Worm (Caenorhabditis elegans) whole organism, L2 larva: Measurements from ENCODE around the gene snpc-1.3.

Experiments
- C34F6.9 ChIP-seq: fragments of 150-350 bp; optimal IDR thresholded peaks from 2 replicates; lab custom pipeline; 2014; ENCODE audit warnings: missing biosample characterization, missing genetic modification characterization
- R02D3.7 ChIP-seq: fragments of 150-350 bp; optimal IDR thresholded peaks from 2 replicates; lab custom pipeline; 2014; ENCODE audit warnings: missing biosample characterization, missing genetic modification characterization
- Y55F3AM.14 ChIP-seq: fragments of 200-800 bp; sonication (Bioruptor generic); optimal IDR thresholded peaks from 2 replicates; lab custom pipeline; 2018; ENCODE audit warnings: mild to moderate bottlenecking, missing genetic modification characterization, missing compliant biosample characterization
- ZK546.5 ChIP-seq: sonication (generic microtip); optimal IDR thresholded peaks from 2 replicates; lab custom pipeline; 2017; ENCODE audit warnings: missing biosample characterization, missing genetic modification characterization
- alr-1 ChIP-seq: fragments of 150-350 bp; optimal IDR thresholded peaks from 2 replicates; lab custom pipeline; 2014; ENCODE audit warnings: missing biosample characterization, missing genetic modification characterization
- aly-2 ChIP-seq: fragments of 150-350 bp; optimal IDR thresholded peaks from 2 replicates; lab custom pipeline; 2014; ENCODE audit warnings: missing biosample characterization, missing genetic modification characterization
- ceh-16 ChIP-seq: fragments of 150-350 bp; optimal IDR thresholded peaks from 2 replicates; lab custom pipeline; 2014; ENCODE audit warnings: missing biosample characterization, missing genetic modification characterization
- ceh-82 ChIP-seq: fragments of 150-350 bp; optimal IDR thresholded peaks from 2 replicates; lab custom pipeline; 2014; ENCODE audit warnings: missing biosample characterization, missing genetic modification characterization
- crh-2 ChIP-seq: sonication (generic microtip); optimal IDR thresholded peaks from 2 replicates; lab custom pipeline; 2017; ENCODE audit warnings: missing biosample characterization, missing genetic modification characterization
- dmd-4 ChIP-seq: sonication (generic microtip); optimal IDR thresholded peaks from 2 replicates; lab custom pipeline; 2017; ENCODE audit warnings: missing biosample characterization, missing genetic modification characterization
- egl-27 ChIP-seq: sonication (generic microtip); optimal IDR thresholded peaks from 3 replicates; lab custom pipeline; 2017; ENCODE audit warnings: missing biosample characterization, missing genetic modification reagents, missing genetic modification characterization
- elt-1 ChIP-seq: fragments of 150-350 bp; optimal IDR thresholded peaks from 2 replicates; lab custom pipeline; 2014; ENCODE audit warnings: missing biosample characterization, missing genetic modification characterization
- elt-3 ChIP-seq: sonication (generic microtip); optimal IDR thresholded peaks from 2 replicates; lab custom pipeline; 2017; ENCODE audit warnings: missing biosample characterization, missing genetic modification characterization
- fos-1 ChIP-seq: fragments of 150-350 bp; optimal IDR thresholded peaks from 2 replicates; lab custom pipeline; 2014; ENCODE audit warnings: missing biosample characterization, missing genetic modification characterization
- gmeb-1 ChIP-seq: fragments of 150-350 bp; optimal IDR thresholded peaks from 2 replicates; lab custom pipeline; 2014; ENCODE audit warnings: missing biosample characterization, missing genetic modification characterization
- lin-11 ChIP-seq: fragments of 150-350 bp; sonication (generic microtip); optimal IDR thresholded peaks from 2 replicates; lab custom pipeline; 2014; ENCODE audit warnings: missing biosample characterization, missing genetic modification characterization, inconsistent platforms, mixed read lengths
- lin-13 ChIP-seq: fragments of 150-350 bp; optimal IDR thresholded peaks from 2 replicates; lab custom pipeline; 2014; ENCODE audit warnings: missing biosample characterization, missing genetic modification reagents, missing genetic modification characterization
- lin-39 ChIP-seq: fragments of 150-350 bp; optimal IDR thresholded peaks from 2 replicates; lab custom pipeline; 2014; ENCODE audit warnings: missing biosample characterization, missing genetic modification reagents, missing genetic modification characterization
- lsy-2 ChIP-seq, 2 experiments: fragments of 150-350 bp in 1 of 2; sonication (generic microtip) in 1 of 2; optimal IDR thresholded peaks; 2 replicates each; lab custom pipeline; 2014 to 2017; ENCODE audit warnings: missing biosample characterization in 2 of 2, missing genetic modification characterization in 2 of 2
- mab-5 ChIP-seq: fragments of 150-350 bp; optimal IDR thresholded peaks from 2 replicates; lab custom pipeline; 2014; ENCODE audit warnings: missing biosample characterization, missing genetic modification characterization
- mdl-1 ChIP-seq, 2 experiments: fragments of 150-350 bp in 1 of 2; sonication (generic microtip) in 1 of 2; optimal IDR thresholded peaks; 2 replicates each; lab custom pipeline; 2017; ENCODE audit warnings: missing biosample characterization in 2 of 2, missing genetic modification characterization in 2 of 2
- nhr-10 ChIP-seq: sonication (generic microtip); optimal IDR thresholded peaks from 2 replicates; lab custom pipeline; 2017; ENCODE audit warnings: missing biosample characterization, missing genetic modification characterization
- nhr-11 ChIP-seq: fragments of 150-350 bp; optimal IDR thresholded peaks from 2 replicates; lab custom pipeline; 2014; ENCODE audit warnings: missing biosample characterization, missing genetic modification characterization
- nhr-12 ChIP-seq: fragments of 150-350 bp; optimal IDR thresholded peaks from 2 replicates; lab custom pipeline; 2014; ENCODE audit warnings: missing biosample characterization, missing genetic modification characterization
- nhr-129 ChIP-seq: fragments of 150-350 bp; optimal IDR thresholded peaks from 2 replicates; lab custom pipeline; 2014; ENCODE audit warnings: missing biosample characterization, missing genetic modification characterization
- nhr-237 ChIP-seq: fragments of 150-350 bp; optimal IDR thresholded peaks from 2 replicates; lab custom pipeline; 2014; ENCODE audit warnings: missing biosample characterization, missing genetic modification characterization
- nhr-25 ChIP-seq: fragments of 150-350 bp; sonication (generic microtip); optimal IDR thresholded peaks from 3 replicates; lab custom pipeline; 2014; ENCODE audit warnings: missing biosample characterization, missing genetic modification characterization
- nhr-6 ChIP-seq: fragments of 150-350 bp; optimal IDR thresholded peaks from 2 replicates; lab custom pipeline; 2014; ENCODE audit warnings: missing biosample characterization, missing genetic modification characterization
- sem-4 ChIP-seq: fragments of 150-350 bp; optimal IDR thresholded peaks from 2 replicates; lab custom pipeline; 2014; ENCODE audit warnings: missing biosample characterization, missing genetic modification reagents, missing genetic modification characterization
- skn-1 ChIP-seq: sonication (generic microtip); optimal IDR thresholded peaks from 2 replicates; lab custom pipeline; 2017; ENCODE audit warnings: missing biosample characterization, missing genetic modification characterization
- sma-3 ChIP-seq: sonication (generic microtip); optimal IDR thresholded peaks from 2 replicates; lab custom pipeline; 2016; ENCODE audit warnings: missing genetic modification reagents, missing genetic modification characterization, missing compliant biosample characterization
- snpc-4 ChIP-seq: fragments of 150-350 bp; optimal IDR thresholded peaks from 2 replicates; lab custom pipeline; 2014; ENCODE audit warnings: missing biosample characterization, missing genetic modification characterization
- unc-39 ChIP-seq: fragments of 150-350 bp; optimal IDR thresholded peaks from 2 replicates; lab custom pipeline; 2014; ENCODE audit warnings: missing biosample characterization, missing genetic modification characterization
- unc-55 ChIP-seq: fragments of 150-350 bp; sonication (generic microtip); optimal IDR thresholded peaks from 3 replicates; lab custom pipeline; 2014; ENCODE audit warnings: missing biosample characterization, missing genetic modification reagents, missing genetic modification characterization
- zag-1 ChIP-seq: fragments of 150-350 bp; optimal IDR thresholded peaks from 2 replicates; lab custom pipeline; 2014; ENCODE audit warnings: missing biosample characterization, missing genetic modification characterization
- ztf-1 ChIP-seq: fragments of 200-800 bp; sonication (Bioruptor generic); conservative IDR thresholded peaks from 2 replicates; pipeline ENCODE4 v1.3.6; 2022; ENCODE audit warnings: missing genetic modification characterization, missing compliant biosample characterization
- ztf-11 ChIP-seq: sonication (generic microtip); optimal IDR thresholded peaks from 2 replicates; lab custom pipeline; 2017; ENCODE audit warnings: missing biosample characterization, missing genetic modification characterization
- ztf-4 ChIP-seq: fragments of 150-350 bp; optimal IDR thresholded peaks from 2 replicates; lab custom pipeline; 2014; ENCODE audit warnings: missing biosample characterization, missing genetic modification characterization

snpc-1.3 gene

DNA sequence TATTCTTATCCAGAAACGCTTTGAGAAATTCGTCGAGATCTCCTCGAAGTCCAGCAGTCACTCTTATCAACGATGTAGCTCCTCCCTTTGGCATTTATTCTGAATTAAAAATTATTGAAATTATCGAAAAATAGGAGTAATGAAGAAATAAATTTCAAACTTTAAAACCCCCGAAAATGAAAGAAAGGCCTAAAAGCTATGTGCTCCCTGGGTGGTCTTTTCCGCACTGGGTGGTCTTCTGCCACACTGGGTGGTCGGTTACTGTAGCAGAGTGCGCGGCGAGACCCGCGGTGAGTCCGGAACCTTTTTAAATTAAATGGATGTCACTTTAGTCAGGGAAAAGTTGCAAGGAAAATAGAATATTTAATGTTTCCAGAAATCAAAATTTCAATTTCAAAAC is at the start of gene snpc-1.3:
TSS of gene snpc-1.3 (minus strand) at position 101 of the 400 bp plus-strand sequence.
- TF ChIP-seq aly-2 (tag; lab: Kevin White, UChicago) = no peak
- TF ChIP-seq alr-1 (tag; lab: Kevin White, UChicago) = no peak

DNA sequence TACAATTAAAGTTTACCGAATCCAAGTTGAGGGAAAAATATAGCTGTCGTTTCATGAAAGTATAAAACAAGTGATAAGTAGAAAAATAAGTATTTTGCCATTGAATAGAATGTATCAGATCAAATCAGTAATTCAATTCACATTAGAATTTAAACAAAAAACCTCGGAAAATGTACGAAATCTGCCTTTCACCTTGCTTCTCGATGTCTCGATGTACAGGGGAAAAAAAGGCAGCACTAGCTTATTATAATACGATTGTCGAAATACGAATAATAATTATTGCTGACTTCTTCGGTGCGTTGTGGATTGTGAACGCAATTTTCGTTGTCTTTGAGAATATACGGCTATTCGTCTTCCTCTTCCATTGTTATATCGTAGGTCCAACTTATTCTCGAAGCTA is 49.8 kb upstream of the snpc-1.3 start, which contains the start of gene grl-18:
TSS of gene grl-18 (minus strand) at position 101 of the 400 bp plus-strand sequence.
- no peak for TF ChIP-seq Y55F3AM.14
- TF ChIP-seq ZK546.5 (tag; lab: Kevin White, UChicago) = no peak
- no peak for TF ChIP-seq nhr-25
- no peak for TF ChIP-seq nhr-12 (tag; lab: Kevin White, UChicago)
- TF ChIP-seq C34F6.9 (tag; lab: Kevin White, UChicago) = no peak
- no peak for TF ChIP-seq sma-3 (GFP tag; lab: Kevin White, UChicago)
- no peak for TF ChIP-seq snpc-4 (tag; lab: Kevin White, UChicago)
- no peak for TF ChIP-seq dmd-4 (tag; lab: Kevin White, UChicago)
- no peak for TF ChIP-seq lin-13 (GFP tag; lab: Kevin White, UChicago)
- TF ChIP-seq ceh-82 (tag; lab: Kevin White, UChicago) = no peak
- TF ChIP-seq sem-4 = no peak
- no peak for TF ChIP-seq nhr-6
- TF ChIP-seq unc-55 (GFP tag; lab: Kevin White, UChicago) = no peak
- TF ChIP-seq ztf-4 (tag; lab: Kevin White, UChicago) = no peak
- no peak for TF ChIP-seq elt-1 (tag; lab: Kevin White, UChicago)
- TF ChIP-seq nhr-10 (tag; lab: Kevin White, UChicago) = no peak
- TF ChIP-seq lin-39 (tag; lab: Kevin White, UChicago) = no peak
- TF ChIP-seq nhr-129 (tag; lab: Kevin White, UChicago) = no peak

DNA sequence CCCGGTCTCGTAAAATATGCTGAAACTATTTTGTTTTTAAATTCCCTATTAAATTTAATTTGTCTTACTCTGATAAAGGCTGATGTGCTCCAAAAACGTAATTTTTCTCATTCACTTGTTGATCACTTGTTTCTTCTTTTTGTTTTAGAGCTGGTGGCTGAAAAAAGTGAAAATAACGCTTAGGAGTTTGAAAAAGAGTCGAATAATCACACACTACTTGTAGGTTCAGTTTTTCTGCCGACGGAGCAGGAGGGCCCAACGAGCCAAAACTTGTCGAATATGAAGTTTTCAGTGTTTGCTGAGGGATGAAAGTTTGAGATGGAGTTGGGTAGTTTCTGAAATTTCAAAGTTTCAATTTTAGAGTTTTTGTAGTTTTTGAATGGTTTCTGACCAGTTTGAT is 48.2 kb upstream of the snpc-1.3 start:
- no peak for TF ChIP-seq ztf-11 (tag; lab: Kevin White, UChicago)
- no peak for TF ChIP-seq zag-1 (tag; lab: Kevin White, UChicago)
- TF ChIP-seq ztf-4 (tag; lab: Kevin White, UChicago) = no peak
- no peak for TF ChIP-seq ceh-82 (tag; lab: Kevin White, UChicago)
- no peak for TF ChIP-seq elt-3 (tag; lab: Kevin White, UChicago)
- TF ChIP-seq fos-1 (tag; lab: Kevin White, UChicago) = no peak
- TF ChIP-seq R02D3.7 (tag; lab: Kevin White, UChicago) = no peak
- TF ChIP-seq gmeb-1 = no peak
- TF ChIP-seq mab-5 (tag; lab: Kevin White, UChicago) = no peak
- TF ChIP-seq ceh-16 = no peak
- no peak for TF ChIP-seq crh-2 (tag; lab: Kevin White, UChicago)
- no peak for TF ChIP-seq alr-1 (tag; lab: Kevin White, UChicago)
- no peak for TF ChIP-seq unc-39 (tag; lab: Kevin White, UChicago)
- TF ChIP-seq nhr-129 (tag; lab: Kevin White, UChicago) = no peak

DNA sequence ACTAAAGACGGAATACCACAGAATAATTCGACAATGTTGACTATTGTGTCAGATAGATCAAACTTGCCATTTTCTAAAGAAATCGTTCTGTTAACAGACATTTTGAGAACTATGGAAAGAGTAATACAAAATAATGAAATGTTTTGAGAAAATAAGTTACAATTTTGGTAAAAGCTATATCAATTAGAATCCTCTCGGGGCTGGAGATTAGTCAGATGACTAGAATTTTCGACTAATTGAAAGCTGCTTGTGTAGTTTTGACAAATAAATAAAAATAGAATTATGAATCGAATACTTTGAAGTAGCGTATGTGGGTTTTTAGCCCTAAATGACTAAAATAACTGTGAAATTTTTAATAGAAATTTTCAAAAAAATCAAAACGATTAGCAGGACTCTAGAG is 45.9 kb upstream of the snpc-1.3 start, which contains the start of gene srg-65:
TSS of gene srg-65 (minus strand) at position 101 of the 400 bp plus-strand sequence.
- no peak for TF ChIP-seq nhr-12 (tag; lab: Kevin White, UChicago)
- TF ChIP-seq sem-4 = no peak
- TF ChIP-seq nhr-129 (tag; lab: Kevin White, UChicago) = no peak
- no peak for TF ChIP-seq egl-27 (tag; lab: Kevin White, UChicago)
- no peak for TF ChIP-seq mab-5 (tag; lab: Kevin White, UChicago)
- TF ChIP-seq lin-11 (tag; lab: Kevin White, UChicago) = no peak
- TF ChIP-seq alr-1 (tag; lab: Kevin White, UChicago) = no peak
- no peak for TF ChIP-seq elt-1 (tag; lab: Kevin White, UChicago)
- no peak for TF ChIP-seq ceh-16
- TF ChIP-seq nhr-6 = no peak
- TF ChIP-seq nhr-25 = no peak
- no peak for TF ChIP-seq skn-1
- TF ChIP-seq sma-3 (GFP tag; lab: Kevin White, UChicago) = no peak
- TF ChIP-seq mdl-1 (tag; optimal IDR thresholded peaks at IDR 0.05; lab: Kevin White, UChicago) = no peak
- TF ChIP-seq nhr-11 (tag; lab: Kevin White, UChicago) = no peak
- no peak for TF ChIP-seq fos-1 (tag; lab: Kevin White, UChicago)
- no peak for TF ChIP-seq lsy-2 (tag; optimal IDR thresholded peaks at IDR 0.05; lab: Kevin White, UChicago)
- TF ChIP-seq R02D3.7 (tag; lab: Kevin White, UChicago) = no peak
- TF ChIP-seq nhr-237 (tag; lab: Kevin White, UChicago) = no peak
- TF ChIP-seq ztf-1 = no peak
- TF ChIP-seq, all 48 proteins: peak for 0
